Worm (Caenorhabditis elegans): ENCODE data around the gene Y39A1A.9.

ce11 chrIII:10621208-10621607, 12.1 kb downstream of the Y39A1A.9 start, which contains the start of the genes lron-10 and hpr-9:
- peak; percentile 78 for TF ChIP-seq W03F9.2 (tag; optimal IDR thresholded peaks at IDR 0.05)
- TF ChIP-seq him-1 (tag; optimal IDR thresholded peaks at IDR 0.05) = peak; percentile 78

Measured in whole organism, L4/young adult.